Fruit fly (Drosophila melanogaster): ENCODE data around the gene CG31279.

CG31279 gene

DNA sequence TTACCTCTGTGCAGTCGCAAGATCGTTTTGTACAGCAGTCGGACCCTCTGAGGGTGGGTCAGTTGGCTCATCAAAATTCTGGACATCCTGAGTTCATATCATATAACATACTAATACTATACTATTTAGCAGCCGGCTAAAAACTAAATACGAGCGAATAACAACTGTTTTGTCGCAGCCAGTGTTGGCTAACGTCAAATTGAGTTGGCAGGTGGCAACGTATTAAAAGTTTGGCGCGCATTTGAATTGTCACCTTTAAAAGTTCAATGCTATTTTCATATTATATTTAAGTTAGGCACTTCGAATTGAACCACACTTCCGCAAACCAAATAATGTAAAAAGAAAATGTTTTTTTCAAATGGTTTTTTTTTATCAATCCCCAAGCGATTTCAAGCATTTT, 51.8 kb downstream of the CG31279 start, which contains the start of gene Sdhaf3 (continued):
- TF ChIP-seq lilli (GFP tag; optimal IDR thresholded peaks at IDR 0.05) (peak; percentile 13), BEAF-32 (GFP tag; optimal IDR thresholded peaks at IDR 0.05) (peak; percentile 32), CG12659 (GFP tag; optimal IDR thresholded peaks at IDR 0.05) (peak; percentile 17)

All from whole organism, embryonic.